Worm (Caenorhabditis elegans): ENCODE results near the gene dyf-13.

Gene dyf-13

ce11 chrII:7176108-7176507, 5.0 kb upstream of the dyf-13 start:
- TF ChIP-seq ref-1 (GFP tag; conservative IDR thresholded peaks at IDR 0.05) (no peak), med-1 (GFP tag; optimal IDR thresholded peaks at IDR 0.05; ENCODE audit: insufficient read depth) (no peak), klf-2 (GFP tag; conservative IDR thresholded peaks at IDR 0.05) (no peak), tab-1 (GFP tag; IDR thresholded peaks at IDR 0.05) (no peak), ztf-23 (GFP tag; IDR thresholded peaks at IDR 0.05) (no peak), cog-1 (tag; optimal IDR thresholded peaks at IDR 0.05) (no peak), flt-1 (GFP tag; IDR thresholded peaks at IDR 0.05) (no peak), ztf-29 (GFP tag; IDR thresholded peaks at IDR 0.05) (no peak), T22C8.4 (GFP tag; IDR thresholded peaks at IDR 0.05) (no peak)

ce11 chrII:7174843-7175242, 3.7 kb upstream of the dyf-13 start, which contains the start of gene glc-4:
glc-4 (minus strand) TSS chrII:7174943.
- TF ChIP-seq klf-2 (GFP tag; conservative IDR thresholded peaks at IDR 0.05) (no peak), cog-1 (tag; optimal IDR thresholded peaks at IDR 0.05) (no peak), ztf-23 (GFP tag; IDR thresholded peaks at IDR 0.05) (no peak), tab-1 (GFP tag; IDR thresholded peaks at IDR 0.05) (no peak), flt-1 (GFP tag; IDR thresholded peaks at IDR 0.05) (no peak), med-1 (GFP tag; optimal IDR thresholded peaks at IDR 0.05; ENCODE audit: insufficient read depth) (no peak), ztf-29 (GFP tag; IDR thresholded peaks at IDR 0.05) (no peak), ref-1 (GFP tag; conservative IDR thresholded peaks at IDR 0.05) (no peak), T22C8.4 (GFP tag; IDR thresholded peaks at IDR 0.05) (no peak)

ce11 chrII:7168712-7169111, 2.4 kb downstream of the dyf-13 start, which contains the start of gene col-36:
col-36 (minus strand) TSS chrII:7168812.
- TF ChIP-seq ztf-29 (GFP tag; IDR thresholded peaks at IDR 0.05) (no peak), ztf-23 (GFP tag; IDR thresholded peaks at IDR 0.05) (no peak), tab-1 (GFP tag; IDR thresholded peaks at IDR 0.05) (no peak), med-1 (GFP tag; optimal IDR thresholded peaks at IDR 0.05; ENCODE audit: insufficient read depth) (no peak), ref-1 (GFP tag; conservative IDR thresholded peaks at IDR 0.05) (no peak), cog-1 (tag; optimal IDR thresholded peaks at IDR 0.05) (no peak)

ce11 chrII:7166768-7167167, 4.4 kb downstream of the dyf-13 start:
- TF ChIP-seq ref-1 (GFP tag; conservative IDR thresholded peaks at IDR 0.05), result no peak
- TF ChIP-seq med-1 (GFP tag; optimal IDR thresholded peaks at IDR 0.05; ENCODE audit: insufficient read depth), result no peak

ce11 chrII:7165749-7166148, 5.4 kb downstream of the dyf-13 start, which contains the start of gene mfsd-13.2:
mfsd-13.2 (minus strand) TSS chrII:7165849.
- TF ChIP-seq ztf-29 (GFP tag; IDR thresholded peaks at IDR 0.05) (no peak), ztf-23 (GFP tag; IDR thresholded peaks at IDR 0.05) (no peak), ref-1 (GFP tag; conservative IDR thresholded peaks at IDR 0.05) (no peak), cog-1 (tag; optimal IDR thresholded peaks at IDR 0.05) (no peak), med-1 (GFP tag; optimal IDR thresholded peaks at IDR 0.05; ENCODE audit: insufficient read depth) (no peak), flt-1 (GFP tag; IDR thresholded peaks at IDR 0.05) (no peak), T22C8.4 (GFP tag; IDR thresholded peaks at IDR 0.05) (no peak), tab-1 (GFP tag; IDR thresholded peaks at IDR 0.05) (no peak), klf-2 (GFP tag; conservative IDR thresholded peaks at IDR 0.05) (no peak)

ce11 chrII:7161512-7161911, 9.6 kb downstream of the dyf-13 start, which contains the start of gene C27H5.12:
C27H5.12 (minus strand) TSS chrII:7161612.
- TF ChIP-seq flt-1 (GFP tag; IDR thresholded peaks at IDR 0.05) (no peak), ztf-23 (GFP tag; IDR thresholded peaks at IDR 0.05) (no peak), med-1 (GFP tag; optimal IDR thresholded peaks at IDR 0.05; ENCODE audit: insufficient read depth) (no peak), ztf-29 (GFP tag; IDR thresholded peaks at IDR 0.05) (no peak), tab-1 (GFP tag; IDR thresholded peaks at IDR 0.05) (no peak), klf-2 (GFP tag; conservative IDR thresholded peaks at IDR 0.05) (no peak), ref-1 (GFP tag; conservative IDR thresholded peaks at IDR 0.05) (no peak), T22C8.4 (GFP tag; IDR thresholded peaks at IDR 0.05) (no peak)

ce11 chrII:7157415-7157814, 13.7 kb downstream of the dyf-13 start:
- TF ChIP-seq flt-1 (GFP tag; IDR thresholded peaks at IDR 0.05) (no peak), T22C8.4 (GFP tag; IDR thresholded peaks at IDR 0.05) (no peak), klf-2 (GFP tag; conservative IDR thresholded peaks at IDR 0.05) (no peak), ztf-23 (GFP tag; IDR thresholded peaks at IDR 0.05) (no peak), tab-1 (GFP tag; IDR thresholded peaks at IDR 0.05) (no peak), ref-1 (GFP tag; conservative IDR thresholded peaks at IDR 0.05) (no peak), ztf-29 (GFP tag; IDR thresholded peaks at IDR 0.05) (no peak), cog-1 (tag; optimal IDR thresholded peaks at IDR 0.05) (no peak), med-1 (GFP tag; optimal IDR thresholded peaks at IDR 0.05; ENCODE audit: insufficient read depth) (no peak)

- TF ChIP-seq ztf-29 (GFP tag; IDR thresholded peaks at IDR 0.05) (no peak), med-1 (GFP tag; optimal IDR thresholded peaks at IDR 0.05; ENCODE audit: insufficient read depth) (no peak), T22C8.4 (GFP tag; IDR thresholded peaks at IDR 0.05) (no peak), cog-1 (tag; optimal IDR thresholded peaks at IDR 0.05) (no peak), ref-1 (GFP tag; conservative IDR thresholded peaks at IDR 0.05) (no peak), tab-1 (GFP tag; IDR thresholded peaks at IDR 0.05) (no peak), flt-1 (GFP tag; IDR thresholded peaks at IDR 0.05) (no peak), ztf-23 (GFP tag; IDR thresholded peaks at IDR 0.05) (no peak), klf-2 (GFP tag; conservative IDR thresholded peaks at IDR 0.05) (no peak)
Measured at ce11 chrII:7155392-7155791, 15.8 kb downstream of the dyf-13 start, which contains the start of gene C27H5.2. C27H5.2 (plus strand) TSS chrII:7155581.

- TF ChIP-seq klf-2 (GFP tag; conservative IDR thresholded peaks at IDR 0.05), result no peak
- TF ChIP-seq cog-1 (tag; optimal IDR thresholded peaks at IDR 0.05), result no peak
- TF ChIP-seq tab-1 (GFP tag; IDR thresholded peaks at IDR 0.05), result no peak
- TF ChIP-seq T22C8.4 (GFP tag; IDR thresholded peaks at IDR 0.05), result no peak
- no peak for TF ChIP-seq med-1 (GFP tag; optimal IDR thresholded peaks at IDR 0.05; ENCODE audit: insufficient read depth)
- no peak for TF ChIP-seq ztf-23 (GFP tag; IDR thresholded peaks at IDR 0.05)
- no peak for TF ChIP-seq flt-1 (GFP tag; IDR thresholded peaks at IDR 0.05)
- TF ChIP-seq ztf-29 (GFP tag; IDR thresholded peaks at IDR 0.05), result no peak
- no peak for TF ChIP-seq ref-1 (GFP tag; conservative IDR thresholded peaks at IDR 0.05)
Measured at ce11 chrII:7154711-7155110, 16.4 kb downstream of the dyf-13 start.
